Worm (Caenorhabditis elegans): Measurements from ENCODE around the gene exc-13.
A peak's percentile ranks its signal among the peaks of the same experiment; 100 is the strongest.

The exc-13 gene

DNA sequence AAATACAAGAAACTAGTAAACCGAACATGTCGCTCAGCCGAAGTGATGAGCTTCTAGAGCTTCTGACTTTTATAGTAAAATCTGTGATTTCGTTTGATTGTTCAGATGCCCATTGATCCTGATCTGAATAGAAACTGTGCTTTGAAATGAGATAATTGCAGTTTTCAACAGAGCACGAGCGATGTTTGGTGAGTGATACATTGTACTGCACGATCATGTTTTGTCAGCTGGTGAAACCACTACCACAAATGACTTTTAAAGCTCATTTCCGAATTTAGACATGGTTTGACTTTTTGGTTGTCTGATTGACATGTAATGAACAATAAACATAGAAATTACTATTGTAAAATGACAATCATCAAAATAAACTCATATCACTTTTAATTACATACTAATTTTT is 9.6 kb upstream of the exc-13 start, which contains the start of gene tag-293:
TSS of gene tag-293 (minus strand) at position 101 of the 400 bp plus-strand sequence.
- TF ChIP-seq ets-4 (tag; optimal IDR thresholded peaks at IDR 0.05), result no peak
- no peak for TF ChIP-seq ref-2 (tag; optimal IDR thresholded peaks at IDR 0.05)
- TF ChIP-seq C38D4.7 (GFP tag; optimal IDR thresholded peaks at IDR 0.05), result no peak
- TF ChIP-seq ceh-31 (tag; optimal IDR thresholded peaks at IDR 0.05), result no peak
- TF ChIP-seq fax-1 (tag; optimal IDR thresholded peaks at IDR 0.05), result no peak
- TF ChIP-seq madf-2 (tag; optimal IDR thresholded peaks at IDR 0.05), result no peak
- TF ChIP-seq fkh-6 (tag; optimal IDR thresholded peaks at IDR 0.05), result no peak
- no peak for TF ChIP-seq hlh-6 (tag; optimal IDR thresholded peaks at IDR 0.05)
- no peak for TF ChIP-seq nhr-11 (tag; optimal IDR thresholded peaks at IDR 0.05)
- no peak for TF ChIP-seq unc-86 (tag; optimal IDR thresholded peaks at IDR 0.05)
- TF ChIP-seq ceh-22 (tag; optimal IDR thresholded peaks at IDR 0.05), result no peak
- TF ChIP-seq pat-9 (tag; optimal IDR thresholded peaks at IDR 0.05), result no peak
- no peak for TF ChIP-seq pha-4 (tag; optimal IDR thresholded peaks at IDR 0.05)
- TF ChIP-seq hlh-13 (GFP tag; optimal IDR thresholded peaks at IDR 0.05), result no peak
- TF ChIP-seq F13H6.1 (tag; optimal IDR thresholded peaks at IDR 0.05), result no peak

DNA sequence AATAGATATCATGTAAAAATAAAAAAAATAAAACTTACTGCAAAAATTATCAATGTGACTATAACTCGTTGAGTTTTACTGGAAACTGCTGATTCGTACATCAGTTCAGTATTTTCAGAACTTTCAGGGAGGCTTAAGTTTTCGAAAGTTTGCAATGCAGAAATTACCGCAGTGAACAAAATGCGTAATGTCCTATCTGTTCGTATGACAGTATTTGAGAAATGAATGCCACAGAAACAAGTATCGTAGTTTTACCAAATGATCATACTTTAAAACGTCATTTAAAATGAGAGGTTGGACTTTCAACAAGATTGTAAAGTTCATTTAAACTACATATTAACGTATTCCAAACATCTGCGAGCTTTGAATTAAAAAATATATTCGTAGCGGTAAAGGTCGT is 8.4 kb upstream of the exc-13 start, which contains the start of gene C03G6.21:
TSS of gene C03G6.21 (minus strand) at position 101 of the 400 bp plus-strand sequence.
- TF ChIP-seq ama-1 (optimal IDR thresholded peaks at IDR 0.05), result no peak
- TF ChIP-seq dmd-4 (tag; optimal IDR thresholded peaks at IDR 0.05; ENCODE audit: borderline replicate concordance), result no peak
- TF ChIP-seq T23F11.4 (GFP tag; optimal IDR thresholded peaks at IDR 0.05), result no peak
- no peak for TF ChIP-seq unc-3 (GFP tag; conservative IDR thresholded peaks at IDR 0.05)
- no peak for TF ChIP-seq unc-3 (tag; optimal IDR thresholded peaks at IDR 0.05)
- no peak for TF ChIP-seq sox-4 (tag; optimal IDR thresholded peaks at IDR 0.05)
- TF ChIP-seq odd-2 (tag; optimal IDR thresholded peaks at IDR 0.05), result no peak

DNA sequence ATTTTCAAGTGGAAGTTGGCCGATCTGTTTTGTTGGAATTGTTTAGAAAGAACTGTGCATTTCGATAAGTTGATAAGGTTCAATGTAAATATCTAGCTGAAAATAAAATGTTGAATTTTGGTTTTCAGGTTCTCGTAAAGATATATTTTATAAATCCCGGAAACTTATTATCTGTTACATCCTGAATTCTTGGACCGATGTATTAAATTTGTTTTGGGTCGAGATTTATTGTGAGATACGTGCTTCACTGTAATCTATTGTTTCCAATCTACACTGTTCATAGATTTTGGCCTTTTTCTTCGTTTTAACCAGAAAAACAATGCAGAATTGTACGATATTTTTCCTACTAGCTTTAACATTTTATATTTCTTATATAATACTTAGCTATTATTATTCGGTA is 7.9 kb upstream of the exc-13 start, which contains the start of gene C03G6.6:
TSS of gene C03G6.6 (plus strand) at position 301 of the 400 bp plus-strand sequence.
- no peak for TF ChIP-seq ttx-3 (tag; optimal IDR thresholded peaks at IDR 0.05)
- TF ChIP-seq pros-1 (tag; optimal IDR thresholded peaks at IDR 0.05), result no peak
- no peak for TF ChIP-seq ceh-19 (GFP tag; optimal IDR thresholded peaks at IDR 0.05)
- no peak for TF ChIP-seq nhr-232 (tag; optimal IDR thresholded peaks at IDR 0.05)

DNA sequence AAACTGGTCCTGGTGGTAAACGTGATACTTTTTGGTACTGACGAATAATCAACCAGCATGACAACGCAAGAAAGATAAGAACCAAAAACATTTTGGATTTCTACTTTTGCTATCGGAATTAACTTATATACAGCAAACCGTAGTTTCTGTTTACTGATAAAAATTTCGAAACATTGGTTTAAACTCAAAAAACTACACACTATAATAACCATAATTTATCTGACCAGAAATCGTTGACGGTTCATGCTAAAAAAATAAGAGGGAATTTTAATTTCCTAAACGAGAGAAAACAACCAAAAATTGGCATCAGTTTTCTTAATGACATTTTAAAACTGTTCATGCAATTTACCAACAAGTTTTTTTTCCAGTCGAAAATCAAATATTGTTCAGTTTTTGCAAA is 3.4 kb upstream of the exc-13 start, which contains the start of gene cyp-35A1:
TSS of gene cyp-35A1 (minus strand) at position 101 of the 400 bp plus-strand sequence.
- no peak for TF ChIP-seq ttx-3 (tag; optimal IDR thresholded peaks at IDR 0.05)
- no peak for TF ChIP-seq hlh-8 (tag; optimal IDR thresholded peaks at IDR 0.05)
- TF ChIP-seq C38D4.7 (GFP tag; optimal IDR thresholded peaks at IDR 0.05), result no peak
- no peak for TF ChIP-seq madf-2 (tag; optimal IDR thresholded peaks at IDR 0.05)

DNA sequence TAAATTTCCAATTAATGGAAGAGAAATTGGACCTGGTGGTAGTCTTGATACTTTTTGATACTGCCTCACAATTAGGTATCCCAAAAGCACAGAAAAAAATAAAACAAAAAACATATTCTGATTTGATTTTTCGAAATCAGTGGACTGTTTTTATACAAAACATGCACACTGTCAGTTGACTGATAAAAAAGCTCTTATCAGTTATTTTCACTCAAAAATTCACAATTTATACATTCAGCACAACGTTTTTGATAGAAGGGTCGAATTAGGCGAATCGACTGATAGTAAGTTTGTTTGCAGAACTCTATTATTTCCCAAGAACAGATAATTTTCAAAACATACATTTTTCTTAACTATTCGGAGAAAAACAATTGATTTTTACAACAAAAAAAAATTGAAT is 992 bp upstream of the exc-13 start, which contains the start of gene cyp-35A2:
TSS of gene cyp-35A2 (minus strand) at position 124 of the 400 bp plus-strand sequence.
- TF ChIP-seq pha-2 (tag; optimal IDR thresholded peaks at IDR 0.05), result no peak
- peak; percentile 64 for TF ChIP-seq elt-2 (tag; optimal IDR thresholded peaks at IDR 0.05)

DNA sequence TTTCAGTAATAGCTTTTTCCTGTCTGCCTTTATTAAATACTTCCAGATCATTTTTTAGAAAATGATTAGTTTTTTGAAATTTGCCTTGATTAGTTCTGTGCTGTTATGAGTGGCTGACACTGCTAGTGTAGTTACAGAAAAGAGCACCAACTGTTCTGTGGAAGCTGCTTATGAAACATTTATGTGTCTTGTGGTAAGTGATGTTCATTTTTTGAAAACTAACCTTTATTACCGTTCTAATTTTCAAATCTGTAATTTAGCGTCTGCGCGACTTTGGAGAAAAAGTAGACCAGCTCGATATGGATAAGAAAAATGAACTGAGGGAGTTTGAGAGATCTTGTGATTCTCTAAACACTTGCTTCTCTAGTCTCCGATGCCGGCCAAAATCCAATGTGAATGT is 4.5 kb downstream of the exc-13 start, which contains the start of gene srj-14:
TSS of gene srj-14 (plus strand) at position 131 of the 400 bp plus-strand sequence.
- TF ChIP-seq ceh-31 (tag; optimal IDR thresholded peaks at IDR 0.05), result no peak
- TF ChIP-seq pqm-1 (tag; optimal IDR thresholded peaks at IDR 0.05), result no peak
- TF ChIP-seq dmd-4 (tag; optimal IDR thresholded peaks at IDR 0.05; ENCODE audit: borderline replicate concordance), result no peak
- TF ChIP-seq C08G9.2 (tag; optimal IDR thresholded peaks at IDR 0.05), result no peak

DNA sequence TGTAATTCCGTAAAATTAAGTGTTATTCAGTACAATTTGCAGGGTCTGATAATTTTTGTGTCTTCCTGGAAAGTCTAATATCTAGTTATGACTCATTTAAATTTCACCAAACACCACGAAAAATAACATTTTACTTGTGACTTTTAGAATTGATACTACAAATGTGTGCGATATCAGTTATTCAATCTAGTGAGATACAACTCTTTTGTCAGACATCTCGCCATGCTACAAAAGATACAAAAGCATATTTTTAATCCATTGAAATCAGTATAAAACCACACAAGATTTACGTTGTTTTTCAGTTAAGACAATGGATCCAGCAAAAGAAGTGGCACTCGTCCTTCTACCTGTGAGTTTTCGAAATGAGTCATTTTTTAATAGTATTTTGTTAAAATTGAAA is 9.0 kb downstream of the exc-13 start, which contains the start of gene srx-56:
TSS of gene srx-56 (plus strand) at position 301 of the 400 bp plus-strand sequence.
- TF ChIP-seq hlh-8 (tag; optimal IDR thresholded peaks at IDR 0.05) (no peak), pha-4 (tag; optimal IDR thresholded peaks at IDR 0.05) (no peak), ceh-2 (tag; optimal IDR thresholded peaks at IDR 0.05) (no peak), sox-2 (GFP tag; IDR thresholded peaks at IDR 0.05) (no peak), nhr-11 (tag; optimal IDR thresholded peaks at IDR 0.05) (no peak)
